Fruit fly (Drosophila melanogaster) S2 (cell line): ENCODE results near the gene CG7551.

Source experiments
- CG8478 ChIP-seq: fragments of >200 bp; optimal IDR thresholded peaks from 2 replicates; lab custom pipeline; 2018
- CTCF ChIP-seq, 2 experiments: fragments of >200 bp; optimal IDR thresholded peaks; 2 replicates each; lab custom pipeline; 2018

- TF ChIP-seq CTCF (optimal IDR thresholded peaks at IDR 0.05; lab: Kevin White, UChicago) (no peak), CG8478 (lab: Kevin White, UChicago) (no peak)
Measured at dm6 chr3L:11431251-11431925, 26.9 kb upstream of the CG7551 start.
